Fruit fly (Drosophila melanogaster) whole organism, embryonic: Measurements from ENCODE around the gene Cyp4d14.
A peak's percentile ranks its signal among the peaks of the same experiment; 100 is the strongest.

ENCODE experiments used
- B-H2 ChIP-seq: fragments of 200-800 bp; sonication (Bioruptor generic); optimal IDR thresholded peaks from 2 replicates; lab custom pipeline; 2018; ENCODE audit warnings: missing biosample characterization, mild to moderate bottlenecking, missing genetic modification characterization
- CG1024 ChIP-seq: fragments of 200-800 bp; sonication (Bioruptor generic); IDR thresholded peaks from 2 replicates; pipeline ENCODE4 v1.3.6; 2022; ENCODE audit warnings: missing biosample characterization, missing genetic modification characterization
- CG10543 ChIP-seq: fragments of 200-800 bp; sonication (Bioruptor generic); optimal IDR thresholded peaks from 3 replicates; lab custom pipeline; 2017; ENCODE audit warnings: missing biosample characterization, mild to moderate bottlenecking, missing genetic modification characterization, moderate library complexity
- CG11398 ChIP-seq: fragments of 200-800 bp; sonication (Bioruptor generic); optimal IDR thresholded peaks from 2 replicates; lab custom pipeline; 2016; ENCODE audit warnings: missing biosample characterization, missing genetic modification characterization
- CG11456 ChIP-seq: fragments of 200-800 bp; sonication (Bioruptor generic); IDR thresholded peaks from 3 replicates; pipeline ENCODE4 v1.3.6; 2022; ENCODE audit warnings: missing biosample characterization, missing genetic modification characterization
- CG11504 ChIP-seq: fragments of 200-800 bp; sonication (Bioruptor generic); optimal IDR thresholded peaks from 3 replicates; lab custom pipeline; 2019; ENCODE audit warnings: missing biosample characterization, mild to moderate bottlenecking, missing genetic modification characterization, moderate library complexity
- CG11560 ChIP-seq: fragments of 200-800 bp; sonication (Bioruptor generic); IDR thresholded peaks from 3 replicates; pipeline ENCODE4 v1.3.6; 2022; ENCODE audit warnings: missing biosample characterization, missing genetic modification characterization
- CG14667 ChIP-seq: fragments of 200-800 bp; sonication (Bioruptor generic); IDR thresholded peaks from 2 replicates; pipeline ENCODE4 v1.3.6; 2022; ENCODE audit warnings: missing biosample characterization, missing genetic modification characterization
- CG18599 ChIP-seq: fragments of 200-800 bp; sonication (Bioruptor generic); optimal IDR thresholded peaks from 3 replicates; lab custom pipeline; 2017; ENCODE audit warnings: missing biosample characterization, missing genetic modification characterization, mild to moderate bottlenecking, moderate library complexity, missing genetic modification reagents
- CG2120 ChIP-seq: fragments of 200-800 bp; sonication (Bioruptor generic); optimal IDR thresholded peaks from 3 replicates; lab custom pipeline; 2016; ENCODE audit warnings: missing biosample characterization, missing genetic modification characterization
- CG2875 ChIP-seq: fragments of 200-800 bp; sonication (Bioruptor generic); optimal IDR thresholded peaks from 2 replicates; lab custom pipeline; 2017; ENCODE audit warnings: missing biosample characterization, mild to moderate bottlenecking, missing genetic modification characterization, missing genetic modification reagents
- CG31224 ChIP-seq: fragments of 200-800 bp; sonication (Bioruptor generic); IDR thresholded peaks from 2 replicates; pipeline ENCODE4 v1.3.6; 2022; ENCODE audit warnings: missing biosample characterization, missing genetic modification characterization
- CG31388 ChIP-seq: fragments of 200-800 bp; sonication (Bioruptor generic); optimal IDR thresholded peaks from 2 replicates; lab custom pipeline; 2016; ENCODE audit warnings: missing biosample characterization, missing genetic modification characterization
- CG34224 ChIP-seq: fragments of 200-800 bp; sonication (Bioruptor generic); IDR thresholded peaks from 3 replicates; pipeline ENCODE4 v1.3.6; 2022; ENCODE audit warnings: missing biosample characterization, missing genetic modification characterization; ENCODE audit not compliant: partially characterized antibody
- CG5245 ChIP-seq: fragments of 200-800 bp; sonication (Bioruptor generic); optimal IDR thresholded peaks from 3 replicates; lab custom pipeline; 2016; ENCODE audit warnings: missing biosample characterization, missing genetic modification characterization
- CG6175 ChIP-seq: fragments of 200-800 bp; sonication (Bioruptor generic); IDR thresholded peaks from 3 replicates; pipeline ENCODE4 v1.3.6; 2022; ENCODE audit warnings: missing biosample characterization, missing genetic modification characterization
- CG8290 ChIP-seq, 3 experiments: fragments of 200-800 bp; sonication (Bioruptor generic); optimal IDR thresholded peaks; 2 replicates each; lab custom pipeline; 2016 to 2019; ENCODE audit warnings: missing biosample characterization in 3 of 3, missing genetic modification characterization in 3 of 3, mild to moderate bottlenecking in 2 of 3, moderate library complexity in 1 of 3
- CG9727 ChIP-seq: fragments of 200-800 bp; sonication (Bioruptor generic); optimal IDR thresholded peaks from 3 replicates; lab custom pipeline; 2017; ENCODE audit warnings: missing biosample characterization, mild to moderate bottlenecking, missing genetic modification characterization
- E2f2 ChIP-seq: fragments of 200-800 bp; sonication (Bioruptor generic); IDR thresholded peaks from 2 replicates; pipeline ENCODE4 v1.3.6; 2022; ENCODE audit warnings: missing biosample characterization, missing genetic modification characterization
- Ets97D ChIP-seq: fragments of 200-800 bp; sonication (Bioruptor generic); optimal IDR thresholded peaks from 3 replicates; lab custom pipeline; 2016; ENCODE audit warnings: missing biosample characterization, missing genetic modification characterization
- Fer3 ChIP-seq: fragments of 200-800 bp; sonication (Bioruptor generic); optimal IDR thresholded peaks from 2 replicates; lab custom pipeline; 2018; ENCODE audit warnings: missing biosample characterization, mild to moderate bottlenecking, missing genetic modification characterization, moderate library complexity
- HLH54F ChIP-seq: fragments of 200-800 bp; sonication (Bioruptor generic); optimal IDR thresholded peaks from 3 replicates; lab custom pipeline; 2016; ENCODE audit warnings: missing biosample characterization, missing genetic modification characterization
- HLHmδ ChIP-seq: fragments of 200-800 bp; sonication (Bioruptor generic); optimal IDR thresholded peaks from 2 replicates; lab custom pipeline; 2018; ENCODE audit warnings: missing biosample characterization, mild to moderate bottlenecking, missing genetic modification characterization, moderate library complexity
- Hr51 ChIP-seq, 2 experiments: fragments of 200-800 bp; sonication (Bioruptor generic); optimal IDR thresholded peaks; 2 replicates in 1 of 2; 3 replicates in 1 of 2; lab custom pipeline; 2016 to 2018; ENCODE audit warnings: missing biosample characterization in 2 of 2, missing genetic modification characterization in 2 of 2, mild to moderate bottlenecking in 1 of 2, moderate library complexity in 1 of 2
- Lpt ChIP-seq: fragments of >200 bp; optimal IDR thresholded peaks from 2 replicates; lab custom pipeline; 2018; ENCODE audit warnings: missing biosample characterization, missing genetic modification characterization
- Myb ChIP-seq: fragments of 200-800 bp; sonication (Bioruptor generic); optimal IDR thresholded peaks from 2 replicates; lab custom pipeline; 2016; ENCODE audit warnings: missing biosample characterization, missing genetic modification characterization
- Ssrp ChIP-seq: fragments of 200-800 bp; sonication (Bioruptor generic); optimal IDR thresholded peaks from 2 replicates; lab custom pipeline; 2018; ENCODE audit warnings: missing biosample characterization, mild to moderate bottlenecking, missing genetic modification characterization, moderate library complexity
- chif ChIP-seq, 2 experiments: fragments of 200-800 bp; sonication (Bioruptor generic); optimal IDR thresholded peaks; 3 replicates each; lab custom pipeline; 2016; ENCODE audit warnings: missing biosample characterization in 2 of 2, missing genetic modification characterization in 2 of 2
- ci ChIP-seq: fragments of 200-800 bp; sonication (Bioruptor generic); IDR thresholded peaks from 3 replicates; pipeline ENCODE4 v1.3.6; 2022; ENCODE audit warnings: missing biosample characterization, missing genetic modification characterization
- crc ChIP-seq: fragments of 200-800 bp; sonication (Bioruptor generic); optimal IDR thresholded peaks from 2 replicates; lab custom pipeline; 2016; ENCODE audit warnings: missing biosample characterization, missing genetic modification characterization
- crp ChIP-seq, 2 experiments: fragments of 200-800 bp; sonication (Bioruptor generic); optimal IDR thresholded peaks; 2 replicates in 1 of 2; 3 replicates in 1 of 2; lab custom pipeline; 2017; ENCODE audit warnings: missing biosample characterization in 2 of 2, missing genetic modification characterization in 2 of 2, mild to moderate bottlenecking in 1 of 2, moderate library complexity in 1 of 2
- dmrt11E ChIP-seq: fragments of 200-800 bp; sonication (Bioruptor generic); optimal IDR thresholded peaks from 3 replicates; lab custom pipeline; 2018; ENCODE audit warnings: missing biosample characterization, mild to moderate bottlenecking, missing genetic modification characterization, moderate library complexity
- emc ChIP-seq: fragments of 200-800 bp; sonication (Bioruptor generic); optimal IDR thresholded peaks from 2 replicates; lab custom pipeline; 2016; ENCODE audit warnings: missing biosample characterization, missing genetic modification characterization
- eve ChIP-seq, 2 experiments: fragments of >200 bp; optimal IDR thresholded peaks; 2 replicates each; lab custom pipeline; 2017; ENCODE audit warnings: missing biosample characterization in 2 of 2, missing genetic modification characterization in 2 of 2
- gce ChIP-seq: fragments of 200-800 bp; sonication (Bioruptor generic); IDR thresholded peaks from 3 replicates; pipeline ENCODE4 v1.3.6; 2022; ENCODE audit warnings: missing biosample characterization, missing genetic modification characterization
- gcm2 ChIP-seq: fragments of 200-800 bp; sonication (Bioruptor generic); optimal IDR thresholded peaks from 2 replicates; lab custom pipeline; 2016; ENCODE audit warnings: missing biosample characterization, missing genetic modification characterization
- her ChIP-seq: fragments of 200-800 bp; sonication (Bioruptor generic); optimal IDR thresholded peaks from 2 replicates; lab custom pipeline; 2016; ENCODE audit warnings: missing biosample characterization, missing genetic modification characterization
- jumu ChIP-seq: fragments of 200-800 bp; sonication (Bioruptor generic); optimal IDR thresholded peaks from 3 replicates; lab custom pipeline; 2016; ENCODE audit warnings: missing biosample characterization, missing genetic modification characterization
- ken ChIP-seq: fragments of 200-800 bp; sonication (Bioruptor generic); IDR thresholded peaks from 3 replicates; pipeline ENCODE4 v1.3.6; 2022; ENCODE audit warnings: missing biosample characterization, missing genetic modification characterization
- klu ChIP-seq: fragments of 200-800 bp; sonication (Bioruptor generic); IDR thresholded peaks from 2 replicates; pipeline ENCODE4 v1.3.6; 2022; ENCODE audit warnings: missing biosample characterization, missing genetic modification characterization
- prd ChIP-seq, 3 experiments: fragments of >200 bp in 2 of 3; fragments of 200-800 bp in 1 of 3; sonication (Bioruptor generic) in 1 of 3; optimal IDR thresholded peaks in 2 of 3; IDR thresholded peaks in 1 of 3; 2 replicates in 2 of 3; 3 replicates in 1 of 3; pipeline versions ENCODE4 v1.3.6 to Lab custom; 2017 to 2022; ENCODE audit warnings: missing biosample characterization in 1 of 3, missing genetic modification characterization in 1 of 3
- repo ChIP-seq: fragments of 200-800 bp; sonication (Bioruptor generic); optimal IDR thresholded peaks from 2 replicates; lab custom pipeline; 2016; ENCODE audit warnings: missing biosample characterization, missing genetic modification characterization
- sens-2 ChIP-seq: fragments of 200-800 bp; sonication (Bioruptor generic); IDR thresholded peaks from 2 replicates; pipeline ENCODE4 v1.3.6; 2022; ENCODE audit warnings: missing biosample characterization, missing genetic modification characterization
- slp2 ChIP-seq: fragments of 200-800 bp; sonication (Bioruptor generic); optimal IDR thresholded peaks from 2 replicates; lab custom pipeline; 2016; ENCODE audit warnings: missing biosample characterization, missing genetic modification characterization
- tio ChIP-seq: fragments of 200-800 bp; sonication (Bioruptor generic); optimal IDR thresholded peaks from 2 replicates; lab custom pipeline; 2017; ENCODE audit warnings: missing biosample characterization, missing genetic modification characterization, inconsistent platforms
- unc-4 ChIP-seq: fragments of 200-800 bp; sonication (Bioruptor generic); IDR thresholded peaks from 2 replicates; pipeline ENCODE4 v1.3.6; 2022; ENCODE audit warnings: missing biosample characterization, missing genetic modification characterization; ENCODE audit not compliant: partially characterized antibody
- usp ChIP-seq: fragments of >200 bp; optimal IDR thresholded peaks from 2 replicates; lab custom pipeline; 2017; ENCODE audit warnings: missing biosample characterization, missing genetic modification characterization
- wek ChIP-seq: fragments of 200-800 bp; sonication (Bioruptor generic); optimal IDR thresholded peaks from 3 replicates; lab custom pipeline; 2018; ENCODE audit warnings: missing biosample characterization, mild to moderate bottlenecking, missing genetic modification characterization, moderate library complexity

Gene Cyp4d14

dm6 chrX:2134965-2135758, 40.0 kb downstream of the Cyp4d14 start (continued):
- peak; percentile 96 for TF ChIP-seq CG10543
- peak; percentile 91 for TF ChIP-seq CG9727
- TF ChIP-seq eve (GFP tag; optimal IDR thresholded peaks at IDR 0.05; lab: Kevin White, UChicago): no peak
- no peak for TF ChIP-seq prd (optimal IDR thresholded peaks at IDR 0.05; lab: Kevin White, UChicago)
- TF ChIP-seq prd (GFP tag; IDR thresholded peaks at IDR 0.05; lab: Robert Waterston, UW): peak; percentile 91
- TF ChIP-seq unc-4 (GFP tag; lab: Robert Waterston, UW): no peak
- TF ChIP-seq Myb (GFP tag; lab: Kevin White, UChicago): peak; percentile 59
- peak; percentile 78 for TF ChIP-seq CG2875 (GFP tag; lab: Kevin White, UChicago)
- TF ChIP-seq jumu: peak; percentile 37
- peak; percentile 36 for TF ChIP-seq CG31388 (GFP tag; lab: Kevin White, UChicago)
- TF ChIP-seq E2f2: peak; percentile 67
- TF ChIP-seq CG11504 (tag; lab: Kevin White, UChicago): peak; percentile 93
- TF ChIP-seq gce (GFP tag; lab: Robert Waterston, UW): peak; percentile 76
- TF ChIP-seq CG18599: peak; percentile 95
- peak; percentile 77 for TF ChIP-seq HLH54F (GFP tag; lab: Kevin White, UChicago)
- peak; percentile 37 for TF ChIP-seq HLHmδ (GFP tag; lab: Kevin White, UChicago)
- TF ChIP-seq Ets97D: peak; percentile 65
- peak; percentile 65 to 92 for TF ChIP-seq Hr51 (GFP tag; optimal IDR thresholded peaks at IDR 0.05; lab: Kevin White, UChicago)
- TF ChIP-seq CG2120: peak; percentile 89
- TF ChIP-seq Ssrp (tag; lab: Kevin White, UChicago): peak; percentile 88
- peak; percentile 88 for TF ChIP-seq dmrt11E (tag; lab: Kevin White, UChicago)
- peak in 1 of 2 experiments; percentile 45 for TF ChIP-seq crp (GFP tag; optimal IDR thresholded peaks at IDR 0.05; lab: Kevin White, UChicago)
- TF ChIP-seq CG5245 (GFP tag; lab: Kevin White, UChicago): peak; percentile 80
- TF ChIP-seq CG14667 (GFP tag; lab: Robert Waterston, UW): peak; percentile 72
- peak; percentile 66 for TF ChIP-seq emc (GFP tag; lab: Kevin White, UChicago)
- peak; percentile 71 for TF ChIP-seq wek (GFP tag; lab: Kevin White, UChicago)
- peak; percentile 87 for TF ChIP-seq ci (GFP tag; lab: Robert Waterston, UW)
- peak; percentile 53 for TF ChIP-seq CG31224 (GFP tag; lab: Robert Waterston, UW)
- TF ChIP-seq ken (GFP tag; lab: Robert Waterston, UW): peak; percentile 59; the same call in 2 of the 3 replicates
- TF ChIP-seq CG8290 (GFP tag; optimal IDR thresholded peaks at IDR 0.05; lab: Kevin White, UChicago): peak; percentile 47
- TF ChIP-seq CG8290 (tag; optimal IDR thresholded peaks at IDR 0.05; lab: Kevin White, UChicago): peak; percentile 55 to 87
- peak; percentile 40 for TF ChIP-seq CG1024 (GFP tag; lab: Robert Waterston, UW)
- TF ChIP-seq CG11560 (tag; lab: Robert Waterston, UW): peak; percentile 57; the same call in 1 of the 3 replicates
- TF ChIP-seq crc: peak; percentile 76
- TF ChIP-seq chif (GFP tag; optimal IDR thresholded peaks at IDR 0.05; lab: Kevin White, UChicago): peak; percentile 77 to 86
- TF ChIP-seq Lpt (GFP tag; lab: Kevin White, UChicago): no peak
- 0 out of 3 replicates have a peak, but pooled peaks have one; percentile 38 for TF ChIP-seq CG6175
- peak; percentile 82 for TF ChIP-seq klu (GFP tag; lab: Robert Waterston, UW)
- TF ChIP-seq CG11456: peak; percentile 69
- peak; percentile 72 for TF ChIP-seq gcm2 (GFP tag; lab: Kevin White, UChicago)
- TF ChIP-seq repo (GFP tag; lab: Kevin White, UChicago): peak; percentile 65
- no peak for TF ChIP-seq usp
- TF ChIP-seq CG34224 (GFP tag; lab: Robert Waterston, UW): no peak
- peak; percentile 78 for TF ChIP-seq sens-2 (GFP tag; lab: Robert Waterston, UW)
- TF ChIP-seq slp2 (GFP tag; lab: Kevin White, UChicago): peak; percentile 65
- peak; percentile 62 for TF ChIP-seq her
- TF ChIP-seq Fer3 (tag; lab: Kevin White, UChicago): peak; percentile 92
- TF ChIP-seq tio (GFP tag; lab: Kevin White, UChicago): peak; percentile 81
- TF ChIP-seq B-H2 (GFP tag; lab: Kevin White, UChicago): peak; percentile 86
- peak; percentile 75 for TF ChIP-seq CG11398 (GFP tag; lab: Kevin White, UChicago)
